Fruit fly (Drosophila melanogaster): Measurements from ENCODE around the gene Ctl2.

The Ctl2 gene

dm6 chr3R:29087926-29088487 lies 35.2 kb upstream of the Ctl2 start:
- TF ChIP-seq dl (GFP tag; optimal IDR thresholded peaks at IDR 0.05; ENCODE audit: insufficient read depth in 1 of 2, partially characterized antibody in 2 of 2) (no peak), br (GFP tag; optimal IDR thresholded peaks at IDR 0.05) (peak; percentile 12), foxo (GFP tag; optimal IDR thresholded peaks at IDR 0.05) (no peak), GATAd (GFP tag; optimal IDR thresholded peaks at IDR 0.05) (peak; percentile 26), CrebA (GFP tag; optimal IDR thresholded peaks at IDR 0.05; ENCODE audit: borderline replicate concordance) (no peak), Jra (GFP tag; optimal IDR thresholded peaks at IDR 0.05) (no peak), h (GFP tag; optimal IDR thresholded peaks at IDR 0.05) (peak; percentile 1), Rel (GFP tag; optimal IDR thresholded peaks at IDR 0.05) (no peak), Rel (tag; optimal IDR thresholded peaks at IDR 0.05) (no peak), Hnf4 (GFP tag; optimal IDR thresholded peaks at IDR 0.05) (no peak), Hr83 (GFP tag; optimal IDR thresholded peaks at IDR 0.05; ENCODE audit: poor library complexity, severe bottlenecking) (no peak), Myc (optimal IDR thresholded peaks at IDR 0.05) (no peak), jim (GFP tag; optimal IDR thresholded peaks at IDR 0.05) (no peak), sv (GFP tag; optimal IDR thresholded peaks at IDR 0.05) (no peak), dmrt93B (GFP tag; optimal IDR thresholded peaks at IDR 0.05) (no peak), sage (GFP tag; optimal IDR thresholded peaks at IDR 0.05) (no peak), pan (optimal IDR thresholded peaks at IDR 0.05) (no peak), ey (GFP tag; optimal IDR thresholded peaks at IDR 0.05) (no peak), usp (GFP tag; optimal IDR thresholded peaks at IDR 0.05) (no peak), Hr78 (GFP tag; optimal IDR thresholded peaks at IDR 0.05) (no peak), Sp1 (GFP tag; optimal IDR thresholded peaks at IDR 0.05) (no peak), OdsH (GFP tag; optimal IDR thresholded peaks at IDR 0.05) (no peak), tai (GFP tag; optimal IDR thresholded peaks at IDR 0.05) (no peak), psq (GFP tag; optimal IDR thresholded peaks at IDR 0.05) (peak; percentile 82), CG9705 (GFP tag; optimal IDR thresholded peaks at IDR 0.05) (no peak)

- no peak for TF ChIP-seq CG32264 (GFP tag; optimal IDR thresholded peaks at IDR 0.05)
- no peak for TF ChIP-seq dl (GFP tag; optimal IDR thresholded peaks at IDR 0.05; ENCODE audit: insufficient read depth in 1 of 2, partially characterized antibody in 2 of 2)
- TF ChIP-seq CG9705 (GFP tag; optimal IDR thresholded peaks at IDR 0.05), result no peak
- TF ChIP-seq foxo (GFP tag; optimal IDR thresholded peaks at IDR 0.05), result peak in 1 of 2 experiments; percentile 58
- no peak for TF ChIP-seq Hnf4 (GFP tag; optimal IDR thresholded peaks at IDR 0.05)
- no peak for TF ChIP-seq CrebA (GFP tag; optimal IDR thresholded peaks at IDR 0.05; ENCODE audit: borderline replicate concordance)
- TF ChIP-seq dsf (GFP tag; optimal IDR thresholded peaks at IDR 0.05; ENCODE audit: borderline replicate concordance), result no peak
- TF ChIP-seq lola (GFP tag; optimal IDR thresholded peaks at IDR 0.05), result no peak
- TF ChIP-seq Abd-B (GFP tag; optimal IDR thresholded peaks at IDR 0.05), result no peak
- TF ChIP-seq Dfd (GFP tag; optimal IDR thresholded peaks at IDR 0.05), result peak; percentile 47
- TF ChIP-seq N (GFP tag; optimal IDR thresholded peaks at IDR 0.05), result no peak
- no peak for TF ChIP-seq pan (optimal IDR thresholded peaks at IDR 0.05)
- TF ChIP-seq Rel (GFP tag; optimal IDR thresholded peaks at IDR 0.05), result no peak
- TF ChIP-seq Rel (tag; optimal IDR thresholded peaks at IDR 0.05), result no peak
- TF ChIP-seq ey (GFP tag; optimal IDR thresholded peaks at IDR 0.05), result peak; percentile 60
- TF ChIP-seq Jra (GFP tag; optimal IDR thresholded peaks at IDR 0.05), result no peak
- peak; percentile 64 for TF ChIP-seq h (GFP tag; optimal IDR thresholded peaks at IDR 0.05)
- peak; percentile 45 for TF ChIP-seq dmrt93B (GFP tag; optimal IDR thresholded peaks at IDR 0.05)
- TF ChIP-seq brk (GFP tag; optimal IDR thresholded peaks at IDR 0.05), result no peak
- peak; percentile 52 for TF ChIP-seq sv (GFP tag; optimal IDR thresholded peaks at IDR 0.05)
- TF ChIP-seq HLH106 (tag; optimal IDR thresholded peaks at IDR 0.05), result peak; percentile 54
- peak; percentile 37 for TF ChIP-seq Sp1 (GFP tag; optimal IDR thresholded peaks at IDR 0.05)
- no peak for TF ChIP-seq Hr83 (GFP tag; optimal IDR thresholded peaks at IDR 0.05; ENCODE audit: poor library complexity, severe bottlenecking)
- no peak for TF ChIP-seq Myc (optimal IDR thresholded peaks at IDR 0.05)
- no peak for TF ChIP-seq Hr78 (GFP tag; optimal IDR thresholded peaks at IDR 0.05)
- TF ChIP-seq woc (GFP tag; optimal IDR thresholded peaks at IDR 0.05), result peak; percentile 56
- TF ChIP-seq usp (GFP tag; optimal IDR thresholded peaks at IDR 0.05), result no peak
- TF ChIP-seq psq (GFP tag; optimal IDR thresholded peaks at IDR 0.05), result no peak
- TF ChIP-seq Dif (GFP tag; optimal IDR thresholded peaks at IDR 0.05; ENCODE audit: partially characterized antibody), result no peak
- no peak for TF ChIP-seq tai (GFP tag; optimal IDR thresholded peaks at IDR 0.05)
- TF ChIP-seq sage (GFP tag; optimal IDR thresholded peaks at IDR 0.05), result peak; percentile 17
- no peak for TF ChIP-seq jim (GFP tag; optimal IDR thresholded peaks at IDR 0.05)
- TF ChIP-seq Mio (GFP tag; optimal IDR thresholded peaks at IDR 0.05), result no peak
- TF ChIP-seq Vsx2 (GFP tag; optimal IDR thresholded peaks at IDR 0.05; ENCODE audit: partially characterized antibody), result no peak
- peak; percentile 36 for TF ChIP-seq rgr (GFP tag; optimal IDR thresholded peaks at IDR 0.05)
- peak; percentile 62 for TF ChIP-seq fru (GFP tag; optimal IDR thresholded peaks at IDR 0.05)
- TF ChIP-seq br (GFP tag; optimal IDR thresholded peaks at IDR 0.05), result peak; percentile 33
- TF ChIP-seq GATAd (GFP tag; optimal IDR thresholded peaks at IDR 0.05), result no peak
- peak; percentile 47 for TF ChIP-seq OdsH (GFP tag; optimal IDR thresholded peaks at IDR 0.05)
Measured at dm6 chr3R:29088938-29089661, 34.1 kb upstream of the Ctl2 start.
